Worm (Caenorhabditis elegans): ENCODE measurements around the gene Y37D8A.5.

- no peak for TF ChIP-seq dao-5 (tag; optimal IDR thresholded peaks at IDR 0.05)
- TF ChIP-seq W03F9.2 (tag; optimal IDR thresholded peaks at IDR 0.05) = no peak
These were observed 38.9 kb upstream of the Y37D8A.5 start for ce11 chrIII:12894207-12894606.

All from whole organism, L4/young adult.